Worm (Caenorhabditis elegans) whole organism, L4 larva: Measurements from ENCODE around the gene ver-4.

Experiments
- ama-1 ChIP-seq: fragments of 150-350 bp; optimal IDR thresholded peaks from 2 replicates; lab custom pipeline; 2014; ENCODE audit warnings: inconsistent platforms, mixed read lengths
- daf-12 ChIP-seq: fragments of 150-350 bp; optimal IDR thresholded peaks from 2 replicates; lab custom pipeline; 2014; ENCODE audit warnings: missing biosample characterization, missing genetic modification reagents, missing genetic modification characterization
- nhr-11 ChIP-seq: fragments of 150-350 bp; optimal IDR thresholded peaks from 2 replicates; lab custom pipeline; 2014; ENCODE audit warnings: missing biosample characterization, missing genetic modification characterization
- nhr-25 ChIP-seq: sonication (generic microtip); optimal IDR thresholded peaks from 2 replicates; lab custom pipeline; 2017; ENCODE audit warnings: missing genetic modification characterization, mild to moderate bottlenecking, missing compliant biosample characterization, antibody characterized with exemption, moderate library complexity, borderline replicate concordance; ENCODE audit not compliant: insufficient read depth
- nhr-76 ChIP-seq: fragments of 150-350 bp; optimal IDR thresholded peaks from 2 replicates; lab custom pipeline; 2014; ENCODE audit warnings: missing biosample characterization, missing genetic modification characterization
- pqm-1 ChIP-seq: sonication (generic microtip); optimal IDR thresholded peaks from 2 replicates; lab custom pipeline; 2017; ENCODE audit warnings: missing biosample characterization, missing genetic modification characterization
- saeg-2 ChIP-seq: fragments of 200-800 bp; sonication (Bioruptor generic); IDR thresholded peaks from 2 replicates; pipeline ENCODE4 v1.3.6; 2022; ENCODE audit warnings: missing genetic modification reagents, missing genetic modification characterization, missing compliant biosample characterization
- skn-1 ChIP-seq: fragments of 150-350 bp; optimal IDR thresholded peaks from 2 replicates; lab custom pipeline; 2014; ENCODE audit warnings: missing biosample characterization, missing genetic modification characterization
- snpc-4 ChIP-seq: fragments of 150-350 bp; optimal IDR thresholded peaks from 2 replicates; lab custom pipeline; 2014; ENCODE audit warnings: missing biosample characterization, missing genetic modification characterization
- unc-130 ChIP-seq: sonication (generic microtip); optimal IDR thresholded peaks from 2 replicates; lab custom pipeline; 2016; ENCODE audit warnings: missing genetic modification reagents, missing genetic modification characterization, missing compliant biosample characterization
- zip-11 ChIP-seq: fragments of 200-800 bp; sonication (Bioruptor generic); IDR thresholded peaks from 2 replicates; pipeline ENCODE4 v1.3.6; 2022; ENCODE audit warnings: missing genetic modification characterization, missing compliant biosample characterization
- ztf-11 ChIP-seq: fragments of 150-350 bp; optimal IDR thresholded peaks from 2 replicates; lab custom pipeline; 2014; ENCODE audit warnings: missing biosample characterization, missing genetic modification characterization

ce11 chrX:10959136-10959535 is 23.0 kb upstream of the ver-4 start, which contains the start of gene K09C8.2:
- TF ChIP-seq skn-1 (tag; lab: Kevin White, UChicago) (no peak), zip-11 (GFP tag; lab: Robert Waterston, UW) (no peak), nhr-76 (tag; lab: Kevin White, UChicago) (no peak), unc-130 (GFP tag; lab: Kevin White, UChicago) (no peak), snpc-4 (tag; lab: Kevin White, UChicago) (no peak), nhr-25 (no peak), ama-1 (lab: Kevin White, UChicago) (no peak), daf-12 (tag; lab: Kevin White, UChicago) (no peak), saeg-2 (GFP tag; lab: Robert Waterston, UW) (no peak), nhr-11 (no peak), pqm-1 (tag; lab: Kevin White, UChicago) (no peak), ztf-11 (tag; lab: Kevin White, UChicago) (no peak)
